Worm (Caenorhabditis elegans) whole organism, midembryonic: Measurements from ENCODE around the gene str-209.

ENCODE experiments used
- med-1 ChIP-seq: sonication (generic microtip); optimal IDR thresholded peaks from 2 replicates; lab custom pipeline; 2017; ENCODE audit warnings: missing genetic modification characterization, mild to moderate bottlenecking, missing compliant biosample characterization, antibody characterized with exemption, missing genetic modification reagents; ENCODE audit not compliant: insufficient read depth
- tab-1 ChIP-seq: fragments of 200-800 bp; sonication (Bioruptor generic); IDR thresholded peaks from 2 replicates; pipeline ENCODE4 v1.3.6; 2022; ENCODE audit warnings: missing genetic modification characterization, missing compliant biosample characterization
- ztf-23 ChIP-seq: fragments of 200-800 bp; sonication (Bioruptor generic); IDR thresholded peaks from 2 replicates; pipeline ENCODE4 v1.3.6; 2022; ENCODE audit warnings: missing genetic modification reagents, missing genetic modification characterization, missing compliant biosample characterization

ce11 chrV:4924618-4925017, 24.1 kb upstream of the str-209 start, which contains the start of gene srh-20:
- TF ChIP-seq med-1 (no peak), ztf-23 (GFP tag; lab: Robert Waterston, UW) (no peak), tab-1 (GFP tag; lab: Robert Waterston, UW) (no peak)
